ENCODE assay signal across 3 worm cellular contexts in the genomic region with DNA sequence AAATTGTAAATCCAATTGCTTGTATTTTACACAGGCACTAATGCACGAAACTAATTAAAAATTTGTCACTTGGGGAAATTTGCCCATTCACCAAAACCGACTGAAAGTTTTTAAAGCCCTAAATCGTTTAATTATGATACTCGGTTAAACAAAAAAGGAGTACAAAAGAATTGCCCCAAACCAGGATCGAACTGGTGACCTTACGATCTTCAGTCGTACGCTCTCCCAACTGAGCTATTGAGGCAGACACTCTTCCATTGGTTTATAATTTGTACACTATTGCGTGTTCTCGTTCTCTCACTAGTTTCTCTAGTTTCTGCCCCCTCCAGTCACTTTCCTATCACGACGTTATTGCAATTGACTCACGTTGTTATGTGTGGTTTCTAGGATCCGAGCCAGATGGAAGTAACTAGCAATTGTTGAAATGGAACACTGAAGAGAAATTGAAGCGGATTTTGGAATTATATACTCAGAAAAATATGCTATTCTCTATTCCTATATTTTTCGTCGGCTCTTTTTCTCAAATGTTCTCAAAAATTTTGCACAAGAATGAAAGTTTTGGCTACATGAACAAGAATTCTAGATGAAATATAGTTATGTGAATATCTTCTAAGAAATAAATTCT.
TF ChIP-seq lines count a peak whose summit lies in the region.

No protein-coding gene starts in this region.

TF ChIP-seq in whole organism, L1 larva, 84 proteins besides CTCF, POLR2A, EP300 and RAD21 (continued from another document and continues in another):
- TF ChIP-seq nhr-47 (tag; optimal IDR thresholded peaks at IDR 0.05; lab: Kevin White, UChicago): peak; percentile 70
- peak; percentile 71 for TF ChIP-seq dsc-1 (tag; optimal IDR thresholded peaks at IDR 0.05; lab: Kevin White, UChicago)
- peak; percentile 39 for TF ChIP-seq lin-14 (GFP tag; optimal IDR thresholded peaks at IDR 0.05; lab: Kevin White, UChicago)
- no peak for TF ChIP-seq sox-4 (tag; optimal IDR thresholded peaks at IDR 0.05; lab: Kevin White, UChicago)
- no peak for TF ChIP-seq ets-5 (GFP tag; IDR thresholded peaks at IDR 0.05; lab: Robert Waterston, UW)
- TF ChIP-seq grh-1 (GFP tag; IDR thresholded peaks at IDR 0.05; lab: Robert Waterston, UW): no peak
- no peak for TF ChIP-seq ztf-11 (tag; optimal IDR thresholded peaks at IDR 0.05; lab: Kevin White, UChicago)
- TF ChIP-seq sptf-1 (tag; optimal IDR thresholded peaks at IDR 0.05; lab: Kevin White, UChicago): no peak
- peak; percentile 38 for TF ChIP-seq unc-130 (tag; optimal IDR thresholded peaks at IDR 0.05; lab: Kevin White, UChicago)
- TF ChIP-seq lin-35 (GFP tag; optimal IDR thresholded peaks at IDR 0.05; lab: Kevin White, UChicago): peak in 1 of 2 experiments; percentile 57
- peak; percentile 45 for TF ChIP-seq lir-3 (tag; optimal IDR thresholded peaks at IDR 0.05; lab: Kevin White, UChicago; ENCODE audit: poor library complexity)
- peak; percentile 49 for TF ChIP-seq elt-2 (tag; optimal IDR thresholded peaks at IDR 0.05; lab: Kevin White, UChicago)
- TF ChIP-seq elt-3 (tag; optimal IDR thresholded peaks at IDR 0.05; lab: Kevin White, UChicago): peak in 2 of 6 experiments; percentile 24 to 28
- no peak for TF ChIP-seq alr-1 (tag; optimal IDR thresholded peaks at IDR 0.05; lab: Kevin White, UChicago; ENCODE audit: borderline replicate concordance)
- peak; percentile 27 for TF ChIP-seq nhr-90 (tag; optimal IDR thresholded peaks at IDR 0.05; lab: Kevin White, UChicago; ENCODE audit: poor library complexity)
- no peak for TF ChIP-seq fkh-8 (tag; optimal IDR thresholded peaks at IDR 0.05; lab: Kevin White, UChicago)
- peak; percentile 48 for TF ChIP-seq nhr-20 (tag; optimal IDR thresholded peaks at IDR 0.05; lab: Kevin White, UChicago)
- TF ChIP-seq nhr-237 (tag; optimal IDR thresholded peaks at IDR 0.05; lab: Kevin White, UChicago): no peak
- peak; percentile 49 for TF ChIP-seq swsn-7 (tag; optimal IDR thresholded peaks at IDR 0.05; lab: Kevin White, UChicago)
- peak; percentile 57 for TF ChIP-seq nhr-19 (GFP tag; conservative IDR thresholded peaks at IDR 0.05; lab: Robert Waterston, UW)
- TF ChIP-seq zag-1 (tag; optimal IDR thresholded peaks at IDR 0.05; lab: Kevin White, UChicago): no peak
- TF ChIP-seq ceh-82 (tag; optimal IDR thresholded peaks at IDR 0.05; lab: Kevin White, UChicago): peak in 2 of 3 experiments; percentile 17 to 44
- TF ChIP-seq efl-1 (optimal IDR thresholded peaks at IDR 0.05; lab: Kevin White, UChicago): peak in 1 of 2 experiments; percentile 5
- peak in 1 of 2 experiments; percentile 90 for TF ChIP-seq efl-1 (GFP tag; optimal IDR thresholded peaks at IDR 0.05 in 1 of 2; lab: Kevin White, UChicago)
- TF ChIP-seq mef-2 (tag; optimal IDR thresholded peaks at IDR 0.05; lab: Kevin White, UChicago): no peak
- TF ChIP-seq ces-1 (GFP tag; optimal IDR thresholded peaks at IDR 0.05; lab: Kevin White, UChicago): no peak
- TF ChIP-seq nhr-77 (tag; optimal IDR thresholded peaks at IDR 0.05; lab: Kevin White, UChicago): peak; percentile 18
- TF ChIP-seq zip-4 (GFP tag; optimal IDR thresholded peaks at IDR 0.05; lab: Kevin White, UChicago): no peak
- no peak for TF ChIP-seq unc-98 (GFP tag; IDR thresholded peaks at IDR 0.05; lab: Robert Waterston, UW)
- no peak for TF ChIP-seq pqm-1 (tag; optimal IDR thresholded peaks at IDR 0.05; lab: Kevin White, UChicago)
- peak; percentile 26 for TF ChIP-seq tbx-2 (tag; optimal IDR thresholded peaks at IDR 0.05; lab: Kevin White, UChicago)
- TF ChIP-seq blmp-1 (tag; optimal IDR thresholded peaks at IDR 0.05; lab: Kevin White, UChicago): no peak
- no peak for TF ChIP-seq isw-1 (GFP tag; IDR thresholded peaks at IDR 0.05; lab: Robert Waterston, UW)
- peak; percentile 49 for TF ChIP-seq xbp-1 (tag; optimal IDR thresholded peaks at IDR 0.05; lab: Kevin White, UChicago)
- peak; percentile 12 for TF ChIP-seq ztf-4 (tag; optimal IDR thresholded peaks at IDR 0.05; lab: Kevin White, UChicago)
- peak; percentile 56 for TF ChIP-seq nhr-71 (tag; optimal IDR thresholded peaks at IDR 0.05; lab: Kevin White, UChicago)
- TF ChIP-seq C16A3.4 (tag; optimal IDR thresholded peaks at IDR 0.05; lab: Kevin White, UChicago): peak; percentile 14
- TF ChIP-seq ceh-63 (GFP tag; optimal IDR thresholded peaks at IDR 0.05; lab: Kevin White, UChicago): no peak
- no peak for TF ChIP-seq mab-9 (GFP tag; IDR thresholded peaks at IDR 0.05; lab: Robert Waterston, UW)
- TF ChIP-seq tlp-1 (tag; optimal IDR thresholded peaks at IDR 0.05; lab: Kevin White, UChicago): no peak
- TF ChIP-seq fos-1 (tag; optimal IDR thresholded peaks at IDR 0.05; lab: Kevin White, UChicago): peak; percentile 0

TF ChIP-seq in whole organism, L3 larva, 47 proteins besides CTCF, POLR2A, EP300 and RAD21 (continued from another document):
- peak; percentile 36 for TF ChIP-seq nfya-1 (tag; optimal IDR thresholded peaks at IDR 0.05; lab: Kevin White, UChicago; ENCODE audit: insufficient read depth)
- no peak for TF ChIP-seq eor-1 (tag; optimal IDR thresholded peaks at IDR 0.05; lab: Kevin White, UChicago)
- TF ChIP-seq ZK546.5 (tag; optimal IDR thresholded peaks at IDR 0.05; lab: Kevin White, UChicago): no peak
- TF ChIP-seq elt-2 (tag; optimal IDR thresholded peaks at IDR 0.05; lab: Kevin White, UChicago): peak; percentile 28
- TF ChIP-seq nhr-237 (tag; optimal IDR thresholded peaks at IDR 0.05; lab: Kevin White, UChicago): no peak
- no peak for TF ChIP-seq ztf-11 (tag; optimal IDR thresholded peaks at IDR 0.05; lab: Kevin White, UChicago)
- TF ChIP-seq elt-1 (tag; optimal IDR thresholded peaks at IDR 0.05; lab: Kevin White, UChicago): no peak
- no peak for TF ChIP-seq fos-1 (tag; optimal IDR thresholded peaks at IDR 0.05; lab: Kevin White, UChicago)
- TF ChIP-seq nhr-43 (tag; optimal IDR thresholded peaks at IDR 0.05; lab: Kevin White, UChicago; ENCODE audit: poor library complexity, severe bottlenecking): peak; percentile 69
- TF ChIP-seq pqm-1 (tag; optimal IDR thresholded peaks at IDR 0.05; lab: Kevin White, UChicago): no peak
- TF ChIP-seq mml-1 (tag; optimal IDR thresholded peaks at IDR 0.05; lab: Kevin White, UChicago): no peak
- no peak for TF ChIP-seq ceh-9 (tag; optimal IDR thresholded peaks at IDR 0.05; lab: Kevin White, UChicago)
- TF ChIP-seq ceh-16 (tag; optimal IDR thresholded peaks at IDR 0.05; lab: Kevin White, UChicago): no peak
- no peak for TF ChIP-seq jun-1 (tag; optimal IDR thresholded peaks at IDR 0.05; lab: Kevin White, UChicago)
- TF ChIP-seq aly-2 (tag; optimal IDR thresholded peaks at IDR 0.05; lab: Kevin White, UChicago): no peak
- TF ChIP-seq egl-27 (tag; optimal IDR thresholded peaks at IDR 0.05; lab: Kevin White, UChicago): no peak
- no peak for TF ChIP-seq pha-4 (tag; optimal IDR thresholded peaks at IDR 0.05; lab: Kevin White, UChicago)
- TF ChIP-seq ceh-28 (tag; optimal IDR thresholded peaks at IDR 0.05; lab: Kevin White, UChicago): no peak
- no peak for TF ChIP-seq R02D3.7 (tag; optimal IDR thresholded peaks at IDR 0.05; lab: Kevin White, UChicago)
- TF ChIP-seq nhr-23 (tag; optimal IDR thresholded peaks at IDR 0.05; lab: Kevin White, UChicago): no peak
- TF ChIP-seq zag-1 (tag; optimal IDR thresholded peaks at IDR 0.05; lab: Kevin White, UChicago): no peak
- peak; percentile 34 for TF ChIP-seq nhr-77 (tag; optimal IDR thresholded peaks at IDR 0.05; lab: Kevin White, UChicago)
- no peak for TF ChIP-seq ama-1 (optimal IDR thresholded peaks at IDR 0.05; lab: Kevin White, UChicago)
- no peak for TF ChIP-seq daf-12 (tag; optimal IDR thresholded peaks at IDR 0.05; lab: Kevin White, UChicago)
- peak; percentile 11 for TF ChIP-seq lin-39 (tag; optimal IDR thresholded peaks at IDR 0.05; lab: Kevin White, UChicago)
- no peak for TF ChIP-seq nhr-76 (tag; optimal IDR thresholded peaks at IDR 0.05; lab: Kevin White, UChicago)
- TF ChIP-seq lsy-12 (tag; optimal IDR thresholded peaks at IDR 0.05; lab: Kevin White, UChicago): peak; percentile 25
- no peak for TF ChIP-seq mdl-1 (tag; optimal IDR thresholded peaks at IDR 0.05; lab: Kevin White, UChicago)
- TF ChIP-seq unc-62 (GFP tag; optimal IDR thresholded peaks at IDR 0.05; lab: Kevin White, UChicago): no peak

TF ChIP-seq in whole organism, young adult, 124 proteins besides CTCF, POLR2A, EP300 and RAD21 (continued from another document):
- TF ChIP-seq nhr-120 (GFP tag; IDR thresholded peaks at IDR 0.05; lab: Robert Waterston, UW) (0 out of 2 replicates have a peak, but pooled peaks have one; percentile 36), ztf-18 (tag; optimal IDR thresholded peaks at IDR 0.05; lab: Kevin White, UChicago) (peak; percentile 27), rec-8 (tag; optimal IDR thresholded peaks at IDR 0.05; lab: Kevin White, UChicago) (peak; percentile 42 to 63), Y56A3A.18 (GFP tag; IDR thresholded peaks at IDR 0.05; lab: Robert Waterston, UW) (peak; percentile 65; the same call in 1 of the 2 replicates), hsf-1 (GFP tag; IDR thresholded peaks at IDR 0.05; lab: Robert Waterston, UW) (no peak), F52B5.7 (tag; optimal IDR thresholded peaks at IDR 0.05; lab: Kevin White, UChicago) (no peak), sdz-38 (tag; optimal IDR thresholded peaks at IDR 0.05; lab: Kevin White, UChicago) (no peak), F10E7.11 (tag; optimal IDR thresholded peaks at IDR 0.05; lab: Kevin White, UChicago) (peak; percentile 34), hmg-1.2 (GFP tag; IDR thresholded peaks at IDR 0.05; lab: Robert Waterston, UW) (peak; percentile 75), Y53G8AR.9 (GFP tag; conservative IDR thresholded peaks at IDR 0.05; lab: Robert Waterston, UW) (0 out of 2 replicates have a peak, but pooled peaks have one; percentile 51), madf-10 (tag; optimal IDR thresholded peaks at IDR 0.05; lab: Kevin White, UChicago) (peak; percentile 56), mel-28 (tag; optimal IDR thresholded peaks at IDR 0.05; lab: Kevin White, UChicago; ENCODE audit: borderline replicate concordance) (no peak), snpc-1.1 (tag; optimal IDR thresholded peaks at IDR 0.05; lab: Kevin White, UChicago; ENCODE audit: insufficient read depth) (peak; percentile 83), nfya-1 (tag; optimal IDR thresholded peaks at IDR 0.05; lab: Kevin White, UChicago; ENCODE audit: borderline replicate concordance, insufficient read depth) (no peak), K11D2.4 (GFP tag; IDR thresholded peaks at IDR 0.05; lab: Robert Waterston, UW) (no peak), zim-3 (tag; optimal IDR thresholded peaks at IDR 0.05; lab: Kevin White, UChicago) (peak; percentile 81), mxl-1 (tag; optimal IDR thresholded peaks at IDR 0.05; lab: Kevin White, UChicago) (peak; percentile 62), atf-7 (tag; optimal IDR thresholded peaks at IDR 0.05; lab: Kevin White, UChicago) (peak; percentile 56), ceh-27 (GFP tag; optimal IDR thresholded peaks at IDR 0.05; lab: Kevin White, UChicago) (peak; percentile 54), B0261.1 (tag; optimal IDR thresholded peaks at IDR 0.05; lab: Kevin White, UChicago) (peak; percentile 93), lsl-1 (GFP tag; optimal IDR thresholded peaks at IDR 0.05; lab: Kevin White, UChicago) (no peak), lag-1 (GFP tag; IDR thresholded peaks at IDR 0.05; lab: Robert Waterston, UW) (0 out of 2 replicates have a peak, but pooled peaks have one; percentile 36), nhr-27 (tag; optimal IDR thresholded peaks at IDR 0.05; lab: Kevin White, UChicago) (no peak), ceh-40 (GFP tag; IDR thresholded peaks at IDR 0.05; lab: Robert Waterston, UW) (peak; percentile 79), aptf-2 (GFP tag; conservative IDR thresholded peaks at IDR 0.05; lab: Robert Waterston, UW) (peak; percentile 50; the same call in 1 of the 2 replicates), F37B4.10 (GFP tag; IDR thresholded peaks at IDR 0.05; lab: Robert Waterston, UW) (no peak), F57A8.1 (GFP tag; optimal IDR thresholded peaks at IDR 0.05; lab: Kevin White, UChicago) (no peak), efl-1 (GFP tag; optimal IDR thresholded peaks at IDR 0.05; lab: Kevin White, UChicago) (no peak), lin-40 (tag; optimal IDR thresholded peaks at IDR 0.05; lab: Kevin White, UChicago) (peak; percentile 63), mes-4 (tag; optimal IDR thresholded peaks at IDR 0.05; lab: Kevin White, UChicago) (peak; percentile 72), ztf-22 (GFP tag; optimal IDR thresholded peaks at IDR 0.05; lab: Kevin White, UChicago) (no peak), ceh-100 (GFP tag; IDR thresholded peaks at IDR 0.05; lab: Robert Waterston, UW) (no peak), athp-1 (tag; optimal IDR thresholded peaks at IDR 0.05; lab: Kevin White, UChicago) (no peak), ztf-25 (GFP tag; IDR thresholded peaks at IDR 0.05; lab: Robert Waterston, UW) (peak; percentile 89; the same call in 1 of the 2 replicates), sptf-2 (GFP tag; optimal IDR thresholded peaks at IDR 0.05; lab: Kevin White, UChicago) (no peak), madf-8 (GFP tag; conservative IDR thresholded peaks at IDR 0.05; lab: Robert Waterston, UW) (no peak), let-607 (tag; optimal IDR thresholded peaks at IDR 0.05; lab: Kevin White, UChicago) (peak; percentile 15 to 31), aptf-3 (GFP tag; IDR thresholded peaks at IDR 0.05; lab: Robert Waterston, UW) (no peak; the same call in 1 of the 2 replicates), ztf-6 (GFP tag; IDR thresholded peaks at IDR 0.05; lab: Robert Waterston, UW) (no peak), tbp1 (GFP tag; optimal IDR thresholded peaks at IDR 0.05; lab: Kevin White, UChicago) (peak; percentile 98), egl-44 (GFP tag; IDR thresholded peaks at IDR 0.05; lab: Robert Waterston, UW) (peak; percentile 64; the same call in 1 of the 2 replicates), nhr-80 (tag; optimal IDR thresholded peaks at IDR 0.05; lab: Kevin White, UChicago) (peak; percentile 23), snpc-3.4 (tag; optimal IDR thresholded peaks at IDR 0.05; lab: Kevin White, UChicago) (peak; percentile 86), nhr-179 (tag; optimal IDR thresholded peaks at IDR 0.05; lab: Kevin White, UChicago) (peak; percentile 24), B0336.3 (GFP tag; IDR thresholded peaks at IDR 0.05; lab: Robert Waterston, UW) (no peak), ceh-91 (GFP tag; IDR thresholded peaks at IDR 0.05; lab: Robert Waterston, UW) (no peak), rcor-1 (GFP tag; IDR thresholded peaks at IDR 0.05; lab: Robert Waterston, UW) (peak; percentile 50), hmg-20 (GFP tag; IDR thresholded peaks at IDR 0.05; lab: Robert Waterston, UW) (peak; percentile 76), F55B11.4 (tag; optimal IDR thresholded peaks at IDR 0.05; lab: Kevin White, UChicago; ENCODE audit: borderline replicate concordance, insufficient read depth) (no peak), zfh-2 (GFP tag; conservative IDR thresholded peaks at IDR 0.05; lab: Robert Waterston, UW) (no peak), die-1 (tag; optimal IDR thresholded peaks at IDR 0.05; lab: Kevin White, UChicago) (peak; percentile 83), T26A5.8 (tag; optimal IDR thresholded peaks at IDR 0.05; lab: Kevin White, UChicago) (peak; percentile 32), F33H1.4 (GFP tag; IDR thresholded peaks at IDR 0.05; lab: Robert Waterston, UW) (0 out of 2 replicates have a peak, but pooled peaks have one; percentile 26), snpc-4 (GFP tag; optimal IDR thresholded peaks at IDR 0.05; lab: Kevin White, UChicago) (peak; percentile 80), snpc-4 (tag; optimal IDR thresholded peaks at IDR 0.05; lab: Kevin White, UChicago) (peak in 3 of 4 experiments; percentile 11 to 85 (median 77)), F23B12.7 (tag; optimal IDR thresholded peaks at IDR 0.05; lab: Kevin White, UChicago; ENCODE audit: insufficient read depth) (peak; percentile 76)
